Worm (Caenorhabditis elegans) whole organism, late embryonic: Measurements from ENCODE around the gene W04B5.8.

ENCODE experiments used
- C38D4.7 ChIP-seq: fragments of 200-800 bp; sonication (Bioruptor generic); optimal IDR thresholded peaks from 2 replicates; lab custom pipeline; 2018; ENCODE audit warnings: mild to moderate bottlenecking, missing genetic modification characterization, moderate library complexity, missing compliant biosample characterization
- ceh-2 ChIP-seq: sonication (generic microtip); optimal IDR thresholded peaks from 2 replicates; lab custom pipeline; 2016; ENCODE audit warnings: missing genotype, missing genetic modification characterization, missing compliant biosample characterization
- ceh-22 ChIP-seq: sonication (generic microtip); optimal IDR thresholded peaks from 2 replicates; lab custom pipeline; 2017; ENCODE audit warnings: missing biosample characterization, missing genetic modification characterization
- ceh-45 ChIP-seq: fragments of 200-800 bp; sonication (Bioruptor generic); IDR thresholded peaks from 2 replicates; pipeline ENCODE4 v1.3.6; 2022; ENCODE audit warnings: missing genetic modification reagents, missing genetic modification characterization, missing compliant biosample characterization
- ceh-6 ChIP-seq: fragments of 200-800 bp; sonication (Bioruptor generic); optimal IDR thresholded peaks from 2 replicates; lab custom pipeline; 2018; ENCODE audit warnings: mild to moderate bottlenecking, missing genetic modification characterization, missing compliant biosample characterization
- che-1 ChIP-seq: sonication (generic microtip); optimal IDR thresholded peaks from 2 replicates; lab custom pipeline; 2016; ENCODE audit warnings: mild to moderate bottlenecking, missing genetic modification characterization, missing compliant biosample characterization
- elt-2 ChIP-seq: sonication (generic microtip); optimal IDR thresholded peaks from 2 replicates; lab custom pipeline; 2016; ENCODE audit warnings: missing genetic modification reagents, missing genetic modification characterization, missing compliant biosample characterization
- hlh-30 ChIP-seq: sonication (generic microtip); optimal IDR thresholded peaks from 2 replicates; lab custom pipeline; 2017; ENCODE audit warnings: antibody characterized with exemption, missing genetic modification characterization, missing compliant biosample characterization; ENCODE audit not compliant: insufficient read depth
- madf-2 ChIP-seq: sonication (generic microtip); optimal IDR thresholded peaks from 2 replicates; lab custom pipeline; 2017; ENCODE audit warnings: missing genetic modification characterization, missing compliant biosample characterization
- pag-3 ChIP-seq: sonication (generic microtip); optimal IDR thresholded peaks from 2 replicates; lab custom pipeline; 2016; ENCODE audit warnings: missing compliant biosample characterization, missing genetic modification characterization, borderline replicate concordance
- sox-4 ChIP-seq: sonication (generic microtip); optimal IDR thresholded peaks from 2 replicates; lab custom pipeline; 2017; ENCODE audit warnings: mild to moderate bottlenecking, missing genetic modification characterization, inconsistent platforms, missing compliant biosample characterization
- unc-42 ChIP-seq: sonication (generic microtip); optimal IDR thresholded peaks from 2 replicates; lab custom pipeline; 2016; ENCODE audit warnings: missing genotype, missing genetic modification characterization, missing compliant biosample characterization

DNA sequence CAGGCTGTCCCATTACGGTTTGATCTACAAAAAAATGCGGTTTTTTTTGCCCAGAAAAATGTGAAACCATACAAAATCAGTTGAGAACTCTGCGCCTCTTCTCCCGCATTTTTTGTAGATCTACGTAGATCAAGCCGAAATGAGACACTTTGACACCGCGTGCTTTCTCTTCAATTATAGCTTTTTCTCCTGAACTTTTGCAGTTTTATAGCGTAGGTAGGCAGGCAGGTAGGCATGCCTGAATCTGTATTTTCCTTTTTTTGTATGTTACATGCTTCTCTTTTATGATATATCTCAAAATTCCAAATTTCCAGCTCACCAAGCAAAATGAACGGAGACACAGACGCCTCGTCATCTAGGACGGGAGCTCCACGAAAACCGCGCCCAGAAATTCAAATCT is 47.4 kb downstream of the W04B5.8 start, which contains the start of gene smg-6:
- no peak for TF ChIP-seq C38D4.7
- TF ChIP-seq hlh-30 (tag; lab: Kevin White, UChicago) = no peak
- TF ChIP-seq madf-2 (tag; lab: Kevin White, UChicago) = no peak
- no peak for TF ChIP-seq elt-2 (tag; lab: Kevin White, UChicago)
- TF ChIP-seq pag-3 = no peak
- no peak for TF ChIP-seq che-1 (tag; lab: Kevin White, UChicago)
- TF ChIP-seq sox-4 (tag; lab: Kevin White, UChicago) = no peak
- no peak for TF ChIP-seq unc-42
- no peak for TF ChIP-seq ceh-45 (GFP tag; lab: Robert Waterston, UW)
- TF ChIP-seq ceh-6 = no peak
- TF ChIP-seq ceh-2 (tag; lab: Kevin White, UChicago) = no peak
- no peak for TF ChIP-seq ceh-22 (tag; lab: Kevin White, UChicago)
